Fruit fly (Drosophila melanogaster) whole organism, embryonic: ENCODE data around the gene CG3434.

ENCODE experiments used
- Aef1 ChIP-seq: fragments of 200-800 bp; sonication (Bioruptor generic); IDR thresholded peaks from 3 replicates; pipeline ENCODE4 v1.3.6; 2022; ENCODE audit warnings: missing biosample characterization, missing genetic modification characterization
- CG10209 ChIP-seq: fragments of 200-800 bp; sonication (Bioruptor generic); optimal IDR thresholded peaks from 3 replicates; lab custom pipeline; 2017; ENCODE audit warnings: missing biosample characterization, mild to moderate bottlenecking, missing genetic modification characterization, missing genetic modification reagents
- CG10321 ChIP-seq: fragments of 200-800 bp; sonication (Bioruptor generic); IDR thresholded peaks from 2 replicates; pipeline ENCODE4 v1.3.6; 2022; ENCODE audit warnings: missing biosample characterization, missing genetic modification characterization
- CG11247 ChIP-seq: fragments of 200-800 bp; sonication (Bioruptor generic); IDR thresholded peaks from 2 replicates; pipeline ENCODE4 v1.3.6; 2022; ENCODE audit warnings: missing biosample characterization, missing genetic modification characterization
- CG15601 ChIP-seq: fragments of 200-800 bp; sonication (Bioruptor generic); optimal IDR thresholded peaks from 3 replicates; lab custom pipeline; 2019; ENCODE audit warnings: missing biosample characterization, mild to moderate bottlenecking, missing genetic modification characterization, moderate library complexity
- CG17612 ChIP-seq: fragments of 200-800 bp; sonication (Bioruptor generic); IDR thresholded peaks from 2 replicates; pipeline ENCODE4 v1.3.6; 2022; ENCODE audit warnings: missing biosample characterization, missing genetic modification characterization
- CG1792 ChIP-seq: fragments of 200-800 bp; sonication (Bioruptor generic); optimal IDR thresholded peaks from 2 replicates; lab custom pipeline; 2016; ENCODE audit warnings: missing biosample characterization, missing genetic modification characterization
- CG2712 ChIP-seq: fragments of 200-800 bp; optimal IDR thresholded peaks from 3 replicates; lab custom pipeline; 2019; ENCODE audit warnings: missing biosample characterization, mild to moderate bottlenecking, missing genetic modification characterization, moderate library complexity
- CG31224 ChIP-seq: fragments of 200-800 bp; sonication (Bioruptor generic); IDR thresholded peaks from 2 replicates; pipeline ENCODE4 v1.3.6; 2022; ENCODE audit warnings: missing biosample characterization, missing genetic modification characterization
- CG32772 ChIP-seq: fragments of 200-800 bp; sonication (Bioruptor generic); IDR thresholded peaks from 2 replicates; pipeline ENCODE4 v1.3.6; 2022; ENCODE audit warnings: missing biosample characterization, missing genetic modification characterization
- CG33213 ChIP-seq: fragments of 200-800 bp; sonication (Bioruptor generic); optimal IDR thresholded peaks from 3 replicates; lab custom pipeline; 2016; ENCODE audit warnings: missing biosample characterization, missing genetic modification characterization
- CG34422 ChIP-seq: fragments of 200-800 bp; sonication (Bioruptor generic); IDR thresholded peaks from 3 replicates; pipeline ENCODE4 v1.3.6; 2022; ENCODE audit warnings: missing biosample characterization, missing genetic modification characterization
- CG43689 ChIP-seq: fragments of 200-800 bp; sonication (Bioruptor generic); IDR thresholded peaks from 2 replicates; pipeline ENCODE4 v1.3.6; 2022; ENCODE audit warnings: missing biosample characterization, missing genetic modification characterization
- CG4617 ChIP-seq: fragments of 200-800 bp; sonication (Bioruptor generic); optimal IDR thresholded peaks from 3 replicates; lab custom pipeline; 2016; ENCODE audit warnings: missing biosample characterization, missing genetic modification characterization, borderline replicate concordance
- CG4730 ChIP-seq: fragments of 200-800 bp; sonication (Bioruptor generic); IDR thresholded peaks from 2 replicates; pipeline ENCODE4 v1.3.6; 2022; ENCODE audit warnings: missing biosample characterization, missing genetic modification characterization
- CG6689 ChIP-seq: fragments of 200-800 bp; sonication (Bioruptor generic); IDR thresholded peaks from 2 replicates; pipeline ENCODE4 v1.3.6; 2022; ENCODE audit warnings: missing biosample characterization, missing genetic modification characterization
- CG8089 ChIP-seq: fragments of 200-800 bp; sonication (Bioruptor generic); optimal IDR thresholded peaks from 3 replicates; lab custom pipeline; 2016; ENCODE audit warnings: missing biosample characterization, missing genetic modification characterization
- CG9797 ChIP-seq: fragments of 200-800 bp; sonication (Bioruptor generic); optimal IDR thresholded peaks from 3 replicates; lab custom pipeline; 2018; ENCODE audit warnings: missing biosample characterization, mild to moderate bottlenecking, missing genetic modification characterization
- Chrac-16 ChIP-seq: fragments of 200-800 bp; sonication (Bioruptor generic); optimal IDR thresholded peaks from 3 replicates; lab custom pipeline; 2016; ENCODE audit warnings: missing biosample characterization, missing genetic modification characterization
- CkIIα-i1 ChIP-seq: fragments of 200-800 bp; sonication (Bioruptor generic); IDR thresholded peaks from 2 replicates; pipeline ENCODE4 v1.3.6; 2022; ENCODE audit warnings: missing biosample characterization, missing genetic modification characterization
- H2.0 ChIP-seq: fragments of 200-800 bp; sonication (Bioruptor generic); IDR thresholded peaks from 2 replicates; pipeline ENCODE4 v1.3.6; 2022; ENCODE audit warnings: missing biosample characterization, missing genetic modification characterization
- Hand ChIP-seq: fragments of 200-800 bp; sonication (Bioruptor generic); optimal IDR thresholded peaks from 2 replicates; lab custom pipeline; 2017; ENCODE audit warnings: mild to moderate bottlenecking, missing biosample characterization, missing genetic modification reagents, missing genetic modification characterization
- Mad ChIP-seq: fragments of 200-800 bp; sonication (Bioruptor generic); optimal IDR thresholded peaks from 2 replicates; lab custom pipeline; 2016; ENCODE audit warnings: missing biosample characterization, missing genetic modification characterization
- Meics ChIP-seq: fragments of 200-800 bp; sonication (Bioruptor generic); optimal IDR thresholded peaks from 2 replicates; lab custom pipeline; 2017; ENCODE audit warnings: missing biosample characterization, mild to moderate bottlenecking, missing genetic modification characterization
- Myb ChIP-seq: fragments of 200-800 bp; sonication (Bioruptor generic); optimal IDR thresholded peaks from 2 replicates; lab custom pipeline; 2016; ENCODE audit warnings: missing biosample characterization, missing genetic modification characterization
- Oaz ChIP-seq: fragments of 200-800 bp; sonication (Bioruptor generic); IDR thresholded peaks from 2 replicates; pipeline ENCODE4 v1.3.6; 2022; ENCODE audit warnings: missing biosample characterization, missing genetic modification characterization
- Pdp1 ChIP-seq, 2 experiments: fragments of 200-800 bp; sonication (Bioruptor generic); optimal IDR thresholded peaks; 3 replicates each; lab custom pipeline; 2016; ENCODE audit warnings: missing biosample characterization in 2 of 2, missing genetic modification characterization in 2 of 2, mild to moderate bottlenecking in 1 of 2, moderate library complexity in 1 of 2
- Poxn ChIP-seq: fragments of 200-800 bp; sonication (Bioruptor generic); IDR thresholded peaks from 2 replicates; pipeline ENCODE4 v1.3.6; 2022; ENCODE audit warnings: missing biosample characterization, missing genetic modification characterization
- Rfx ChIP-seq: fragments of 200-800 bp; sonication (Bioruptor generic); IDR thresholded peaks from 2 replicates; pipeline ENCODE4 v1.3.6; 2022; ENCODE audit warnings: missing biosample characterization, missing genetic modification characterization
- ab ChIP-seq: fragments of 200-800 bp; sonication (Bioruptor generic); optimal IDR thresholded peaks from 2 replicates; lab custom pipeline; 2016; ENCODE audit warnings: missing biosample characterization, missing genetic modification characterization
- amos ChIP-seq: fragments of 200-800 bp; sonication (Bioruptor generic); IDR thresholded peaks from 2 replicates; pipeline ENCODE4 v1.3.6; 2022; ENCODE audit warnings: missing biosample characterization, missing genetic modification characterization; ENCODE audit not compliant: partially characterized antibody
- bowl ChIP-seq: fragments of 200-800 bp; sonication (Bioruptor generic); IDR thresholded peaks from 2 replicates; pipeline ENCODE4 v1.3.6; 2022; ENCODE audit warnings: missing biosample characterization, missing genetic modification characterization
- dimm ChIP-seq: fragments of 200-800 bp; sonication (Bioruptor generic); IDR thresholded peaks from 2 replicates; pipeline ENCODE4 v1.3.6; 2022; ENCODE audit warnings: missing biosample characterization, missing genetic modification characterization
- fru ChIP-seq: fragments of >200 bp; optimal IDR thresholded peaks from 2 replicates; lab custom pipeline; 2017
- insv ChIP-seq, 2 experiments: fragments of 200-800 bp; sonication (Bioruptor generic); optimal IDR thresholded peaks; 3 replicates each; lab custom pipeline; 2016 to 2018; ENCODE audit warnings: missing biosample characterization in 2 of 2, missing genetic modification characterization in 2 of 2
- ken ChIP-seq: fragments of 200-800 bp; sonication (Bioruptor generic); IDR thresholded peaks from 3 replicates; pipeline ENCODE4 v1.3.6; 2022; ENCODE audit warnings: missing biosample characterization, missing genetic modification characterization
- knrl ChIP-seq: fragments of 200-800 bp; sonication (Bioruptor generic); IDR thresholded peaks from 3 replicates; pipeline ENCODE4 v1.3.6; 2022; ENCODE audit warnings: missing biosample characterization, missing genetic modification characterization; ENCODE audit not compliant: partially characterized antibody
- lilli ChIP-seq: fragments of 200-800 bp; sonication (Bioruptor generic); optimal IDR thresholded peaks from 3 replicates; lab custom pipeline; 2016; ENCODE audit warnings: missing biosample characterization, missing genetic modification characterization
- mld ChIP-seq: fragments of 200-800 bp; sonication (Bioruptor generic); IDR thresholded peaks from 3 replicates; pipeline ENCODE4 v1.3.6; 2022; ENCODE audit warnings: missing biosample characterization, missing genetic modification characterization; ENCODE audit not compliant: partially characterized antibody
- nerfin-2 ChIP-seq: fragments of 200-800 bp; sonication (Bioruptor generic); IDR thresholded peaks from 2 replicates; pipeline ENCODE4 v1.3.6; 2022; ENCODE audit warnings: missing biosample characterization, missing genetic modification characterization; ENCODE audit not compliant: partially characterized antibody
- onecut ChIP-seq: fragments of 200-800 bp; sonication (Bioruptor generic); IDR thresholded peaks from 2 replicates; pipeline ENCODE4 v1.3.6; 2022; ENCODE audit warnings: missing biosample characterization, missing genetic modification characterization
- psq ChIP-seq: fragments of 200-800 bp; sonication (Bioruptor generic); optimal IDR thresholded peaks from 2 replicates; lab custom pipeline; 2017; ENCODE audit warnings: missing biosample characterization, missing genetic modification characterization
- run ChIP-seq: fragments of 200-800 bp; sonication (Bioruptor generic); optimal IDR thresholded peaks from 3 replicates; lab custom pipeline; 2018; ENCODE audit warnings: missing biosample characterization, mild to moderate bottlenecking, missing genetic modification characterization
- schlank ChIP-seq: fragments of 200-800 bp; sonication (Bioruptor generic); optimal IDR thresholded peaks from 2 replicates; lab custom pipeline; 2018; ENCODE audit warnings: missing biosample characterization, mild to moderate bottlenecking, missing genetic modification characterization
- sd ChIP-seq: fragments of 200-800 bp; sonication (Bioruptor generic); optimal IDR thresholded peaks from 3 replicates; lab custom pipeline; 2018; ENCODE audit warnings: missing biosample characterization, mild to moderate bottlenecking, missing genetic modification characterization, moderate library complexity
- sens ChIP-seq: fragments of 200-800 bp; sonication (Bioruptor generic); peaks from one replicate; lab custom pipeline; 2016; ENCODE audit warnings: missing biosample characterization, missing genetic modification characterization
- sens-2 ChIP-seq: fragments of 200-800 bp; sonication (Bioruptor generic); IDR thresholded peaks from 2 replicates; pipeline ENCODE4 v1.3.6; 2022; ENCODE audit warnings: missing biosample characterization, missing genetic modification characterization
- slou ChIP-seq: fragments of 200-800 bp; sonication (Bioruptor generic); optimal IDR thresholded peaks from 3 replicates; lab custom pipeline; 2016; ENCODE audit warnings: missing biosample characterization, missing genetic modification characterization
- sob ChIP-seq: fragments of 200-800 bp; sonication (Bioruptor generic); IDR thresholded peaks from 2 replicates; pipeline ENCODE4 v1.3.6; 2022; ENCODE audit warnings: missing biosample characterization, missing genetic modification characterization
- tap ChIP-seq: fragments of 200-800 bp; optimal IDR thresholded peaks from 3 replicates; lab custom pipeline; 2019; ENCODE audit warnings: missing biosample characterization, mild to moderate bottlenecking, missing genetic modification characterization, moderate library complexity
- zen ChIP-seq: fragments of 200-800 bp; sonication (Bioruptor generic); optimal IDR thresholded peaks from 3 replicates; lab custom pipeline; 2018; ENCODE audit warnings: missing biosample characterization, mild to moderate bottlenecking, missing genetic modification characterization, moderate library complexity

The CG3434 gene

dm6 chr3L:9462247-9462769 is 1.7 kb upstream of the CG3434 start (continued):
- TF ChIP-seq sens (GFP tag; lab: Kevin White, UChicago) (peak; percentile 98), CG32772 (GFP tag; lab: Robert Waterston, UW) (peak; percentile 40; the same call in 1 of the 2 replicates), Pdp1 (GFP tag; optimal IDR thresholded peaks at IDR 0.05; lab: Kevin White, UChicago) (peak; percentile 74 to 98), CG11247 (GFP tag; lab: Robert Waterston, UW) (no peak), zen (peak; percentile 70), tap (tag; lab: Kevin White, UChicago) (peak; percentile 86), CkIIα-i1 (GFP tag; lab: Robert Waterston, UW) (no peak), sens-2 (GFP tag; lab: Robert Waterston, UW) (peak; percentile 58; the same call in 1 of the 2 replicates), schlank (tag; lab: Kevin White, UChicago) (peak; percentile 72), CG34422 (GFP tag; lab: Robert Waterston, UW) (no peak; the same call in 1 of the 3 replicates), ken (GFP tag; lab: Robert Waterston, UW) (peak; percentile 43; the same call in 1 of the 3 replicates), lilli (peak; percentile 81), Oaz (GFP tag; lab: Robert Waterston, UW) (peak; percentile 59), Hand (GFP tag; lab: Kevin White, UChicago) (peak; percentile 85), dimm (GFP tag; lab: Robert Waterston, UW) (no peak), run (tag; lab: Kevin White, UChicago) (peak; percentile 89), onecut (GFP tag; lab: Robert Waterston, UW) (peak; percentile 69), nerfin-2 (GFP tag; lab: Robert Waterston, UW) (no peak), slou (GFP tag; lab: Kevin White, UChicago) (no peak), CG4730 (GFP tag; lab: Robert Waterston, UW) (peak; percentile 45; the same call in 1 of the 2 replicates), CG33213 (GFP tag; lab: Kevin White, UChicago) (peak; percentile 49), Rfx (GFP tag; lab: Robert Waterston, UW) (peak; percentile 82), insv (GFP tag; optimal IDR thresholded peaks at IDR 0.05; lab: Kevin White, UChicago) (peak in 1 of 2 experiments; percentile 63), sob (GFP tag; lab: Robert Waterston, UW) (peak; percentile 74), bowl (GFP tag; lab: Robert Waterston, UW) (no peak), Myb (peak; percentile 4), fru (lab: Kevin White, UChicago) (no peak), CG4617 (GFP tag; lab: Kevin White, UChicago) (peak; percentile 0), CG2712 (tag; lab: Kevin White, UChicago) (peak; percentile 96), CG9797 (GFP tag; lab: Kevin White, UChicago) (peak; percentile 4), ab (no peak), Poxn (GFP tag; lab: Robert Waterston, UW) (no peak), knrl (GFP tag; lab: Robert Waterston, UW) (no peak), CG10321 (GFP tag; lab: Robert Waterston, UW) (peak; percentile 10; the same call in 1 of the 2 replicates), sd (tag; lab: Kevin White, UChicago) (no peak), CG1792 (peak; percentile 41), CG31224 (GFP tag; lab: Robert Waterston, UW) (0 out of 2 replicates have a peak, but pooled peaks have one; percentile 35), CG6689 (peak; percentile 82), Mad (GFP tag; lab: Kevin White, UChicago) (peak; percentile 76), Chrac-16 (GFP tag; lab: Kevin White, UChicago) (peak; percentile 65), psq (GFP tag; lab: Kevin White, UChicago) (peak; percentile 44), H2.0 (GFP tag; lab: Robert Waterston, UW) (peak; percentile 65), CG10209 (peak; percentile 88), mld (GFP tag; lab: Robert Waterston, UW) (0 out of 3 replicates have a peak, but pooled peaks have one; percentile 8), Meics (GFP tag; lab: Kevin White, UChicago) (peak; percentile 91), CG15601 (tag; lab: Kevin White, UChicago) (peak; percentile 89), CG8089 (peak; percentile 29), Aef1 (GFP tag; lab: Robert Waterston, UW) (no peak; the same call in 1 of the 3 replicates), CG43689 (GFP tag; lab: Robert Waterston, UW) (no peak), amos (no peak), CG17612 (GFP tag; lab: Robert Waterston, UW) (no peak)
